Worm (Caenorhabditis elegans) whole organism, early embryonic: Measurements from ENCODE around the gene warf-1.

Experiments
- B0310.2 ChIP-seq: sonication (generic microtip); optimal IDR thresholded peaks from 2 replicates; lab custom pipeline; 2016; ENCODE audit warnings: mild to moderate bottlenecking, missing genetic modification characterization, missing compliant biosample characterization
- F13C5.2 ChIP-seq: sonication (generic microtip); optimal IDR thresholded peaks from 2 replicates; lab custom pipeline; 2017; ENCODE audit warnings: mild to moderate bottlenecking, missing genetic modification characterization, inconsistent platforms, missing compliant biosample characterization
- aly-1 ChIP-seq: sonication (generic microtip); optimal IDR thresholded peaks from 2 replicates; lab custom pipeline; 2016; ENCODE audit warnings: missing genetic modification characterization, missing compliant biosample characterization
- ama-1 ChIP-seq: fragments of 150-350 bp; optimal IDR thresholded peaks from 2 replicates; lab custom pipeline; 2014
- ceh-13 ChIP-seq: fragments of 200-800 bp; sonication (Bioruptor generic); optimal IDR thresholded peaks from 2 replicates; lab custom pipeline; 2018; ENCODE audit warnings: mild to moderate bottlenecking, missing genetic modification characterization, missing compliant biosample characterization
- ceh-36 ChIP-seq: sonication (generic microtip); optimal IDR thresholded peaks from 2 replicates; lab custom pipeline; 2016; ENCODE audit warnings: missing genetic modification characterization, inconsistent platforms, missing compliant biosample characterization
- ets-7 ChIP-seq: sonication (generic microtip); optimal IDR thresholded peaks from 2 replicates; lab custom pipeline; 2016; ENCODE audit warnings: missing genotype, missing genetic modification characterization, missing compliant biosample characterization
- flt-1 ChIP-seq: fragments of 200-800 bp; sonication (Bioruptor generic); IDR thresholded peaks from 2 replicates; pipeline ENCODE4 v1.3.6; 2022; ENCODE audit warnings: missing genetic modification characterization, missing compliant biosample characterization
- hmbx-1 ChIP-seq: sonication (generic microtip); optimal IDR thresholded peaks from 2 replicates; lab custom pipeline; 2016; ENCODE audit warnings: mild to moderate bottlenecking, missing genetic modification characterization, missing compliant biosample characterization
- hmg-4 ChIP-seq: fragments of 200-800 bp; sonication (Bioruptor generic); optimal IDR thresholded peaks from 2 replicates; lab custom pipeline; 2018; ENCODE audit warnings: mild to moderate bottlenecking, missing genetic modification characterization, missing compliant biosample characterization
- hnd-1 ChIP-seq: sonication (generic microtip); optimal IDR thresholded peaks from 2 replicates; lab custom pipeline; 2016; ENCODE audit warnings: missing genetic modification characterization, missing compliant biosample characterization
- pes-1 ChIP-seq: fragments of 200-800 bp; sonication (Bioruptor generic); IDR thresholded peaks from 2 replicates; pipeline ENCODE4 v1.3.6; 2022; ENCODE audit warnings: missing genetic modification reagents, missing genetic modification characterization, missing compliant biosample characterization
- scrt-1 ChIP-seq: fragments of 200-800 bp; sonication (Bioruptor generic); IDR thresholded peaks from 2 replicates; pipeline ENCODE4 v1.3.6; 2022; ENCODE audit warnings: missing genetic modification characterization, missing compliant biosample characterization
- sea-1 ChIP-seq: fragments of 200-800 bp; sonication (Bioruptor generic); conservative IDR thresholded peaks from 2 replicates; pipeline ENCODE4 v1.3.6; 2022; ENCODE audit warnings: missing genetic modification characterization, missing compliant biosample characterization
- tbx-11 ChIP-seq: fragments of 200-800 bp; sonication (Bioruptor generic); IDR thresholded peaks from 2 replicates; pipeline ENCODE4 v1.3.6; 2022; ENCODE audit warnings: missing genetic modification characterization, missing compliant biosample characterization
- tbx-37 ChIP-seq: fragments of 200-800 bp; sonication (Bioruptor generic); conservative IDR thresholded peaks from 2 replicates; pipeline ENCODE4 v1.3.6; 2022; ENCODE audit warnings: missing genetic modification reagents, missing genetic modification characterization, missing compliant biosample characterization
- tra-4 ChIP-seq: sonication (generic microtip); optimal IDR thresholded peaks from 2 replicates; lab custom pipeline; 2017; ENCODE audit warnings: missing genetic modification characterization, missing compliant biosample characterization

The warf-1 gene

DNA sequence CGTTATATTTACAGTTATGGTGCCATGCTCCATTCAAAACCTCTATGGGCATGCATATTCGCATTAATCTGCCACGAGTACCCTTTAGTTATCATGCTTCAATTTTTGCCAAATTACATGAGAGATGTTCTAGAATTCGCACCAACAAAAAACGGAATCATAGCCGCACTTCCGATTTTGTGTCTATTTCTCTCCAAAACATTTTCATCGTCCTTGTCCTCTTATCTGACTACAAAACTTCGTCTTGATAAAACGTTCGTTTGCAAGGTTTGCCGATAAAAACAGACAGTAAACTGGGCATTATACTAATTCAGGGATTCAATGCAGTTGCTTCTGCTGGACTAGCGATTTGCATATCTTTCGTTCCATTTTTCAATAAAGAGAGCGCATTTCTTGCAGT lies 18.6 kb downstream of the warf-1 start:
- TF ChIP-seq F13C5.2 (tag; lab: Kevin White, UChicago) (no peak), pes-1 (no peak), tbx-11 (GFP tag; lab: Robert Waterston, UW) (no peak), ama-1 (lab: Kevin White, UChicago) (no peak), hnd-1 (tag; lab: Kevin White, UChicago) (no peak), aly-1 (tag; lab: Kevin White, UChicago) (no peak), flt-1 (GFP tag; lab: Robert Waterston, UW) (no peak), hmg-4 (GFP tag; lab: Kevin White, UChicago) (no peak), B0310.2 (tag; lab: Kevin White, UChicago) (no peak), ceh-13 (GFP tag; lab: Kevin White, UChicago) (no peak), ceh-36 (no peak), sea-1 (no peak), scrt-1 (GFP tag; lab: Robert Waterston, UW) (no peak), ets-7 (tag; lab: Kevin White, UChicago) (no peak), tra-4 (no peak)

DNA sequence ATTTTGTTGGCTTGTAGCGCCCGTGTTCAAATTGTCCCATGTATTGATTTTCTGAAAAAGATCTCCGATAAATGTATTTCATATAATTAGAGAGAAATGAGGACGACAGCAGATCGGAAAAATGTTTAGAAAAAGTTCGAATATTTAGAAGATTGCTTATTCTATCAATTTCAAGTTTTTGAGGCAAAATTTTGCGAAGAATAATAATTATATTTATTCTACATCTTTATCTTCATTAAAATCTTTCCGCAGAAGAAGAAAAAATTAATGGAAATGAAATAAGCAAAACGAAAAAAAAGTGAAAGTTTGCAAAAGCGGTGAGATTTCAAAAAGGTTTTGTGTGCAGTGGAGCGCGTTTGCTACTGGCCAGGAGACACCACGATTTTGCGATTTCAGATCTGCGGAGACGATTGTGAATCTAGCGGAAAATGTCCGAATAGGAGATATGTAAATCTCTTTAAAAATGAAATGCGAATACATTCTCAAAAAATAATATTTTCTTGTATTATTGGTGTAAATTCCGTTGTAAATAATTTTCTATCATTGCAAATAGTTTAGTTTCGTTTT lies 19.7 kb downstream of the warf-1 start, which contains the start of gene nrde-4:
Gene nrde-4, minus strand, starts transcription at position 51 of the 567 bp plus-strand sequence.
- TF ChIP-seq F13C5.2 (tag; lab: Kevin White, UChicago) (peak; percentile 16), tbx-11 (GFP tag; lab: Robert Waterston, UW) (no peak), hnd-1 (tag; lab: Kevin White, UChicago) (no peak), ama-1 (lab: Kevin White, UChicago) (no peak), hmg-4 (GFP tag; lab: Kevin White, UChicago) (no peak), pes-1 (peak; percentile 49; the same call in 1 of the 2 replicates), aly-1 (tag; lab: Kevin White, UChicago) (no peak), tbx-37 (GFP tag; lab: Robert Waterston, UW) (no peak), ets-7 (tag; lab: Kevin White, UChicago) (no peak)

DNA sequence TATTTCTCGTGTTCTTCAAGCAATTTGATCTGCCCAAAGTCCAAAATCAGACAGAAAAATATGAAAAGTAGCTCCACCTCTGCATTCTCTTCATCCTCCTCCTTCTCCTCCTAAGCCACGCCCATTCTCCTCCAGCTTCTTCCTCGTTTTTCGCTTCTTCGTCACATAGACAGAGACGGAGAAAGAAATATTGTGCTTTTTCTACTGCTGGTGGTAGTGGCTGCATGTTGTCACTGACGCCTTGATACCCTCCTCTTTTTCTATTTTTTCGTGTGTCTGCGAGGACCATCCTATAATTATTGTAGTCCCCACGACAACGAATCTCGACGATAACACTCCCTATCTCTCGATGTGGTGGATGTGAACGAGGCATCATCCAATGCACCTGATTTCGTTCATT lies 24.0 kb downstream of the warf-1 start, which contains the start of gene C08G9.1:
Gene C08G9.1, plus strand, starts transcription at position 175 of the 400 bp plus-strand sequence.
- no peak for TF ChIP-seq hmbx-1 (tag; lab: Kevin White, UChicago)
- no peak for TF ChIP-seq flt-1 (GFP tag; lab: Robert Waterston, UW)
- no peak for TF ChIP-seq ceh-36
- no peak for TF ChIP-seq ceh-13 (GFP tag; lab: Kevin White, UChicago)
- no peak for TF ChIP-seq hnd-1 (tag; lab: Kevin White, UChicago)
- TF ChIP-seq ets-7 (tag; lab: Kevin White, UChicago): no peak
- TF ChIP-seq tra-4: no peak
- TF ChIP-seq sea-1: no peak
- TF ChIP-seq tbx-37 (GFP tag; lab: Robert Waterston, UW): no peak
- TF ChIP-seq scrt-1 (GFP tag; lab: Robert Waterston, UW): no peak
- TF ChIP-seq tbx-11 (GFP tag; lab: Robert Waterston, UW): no peak

DNA sequence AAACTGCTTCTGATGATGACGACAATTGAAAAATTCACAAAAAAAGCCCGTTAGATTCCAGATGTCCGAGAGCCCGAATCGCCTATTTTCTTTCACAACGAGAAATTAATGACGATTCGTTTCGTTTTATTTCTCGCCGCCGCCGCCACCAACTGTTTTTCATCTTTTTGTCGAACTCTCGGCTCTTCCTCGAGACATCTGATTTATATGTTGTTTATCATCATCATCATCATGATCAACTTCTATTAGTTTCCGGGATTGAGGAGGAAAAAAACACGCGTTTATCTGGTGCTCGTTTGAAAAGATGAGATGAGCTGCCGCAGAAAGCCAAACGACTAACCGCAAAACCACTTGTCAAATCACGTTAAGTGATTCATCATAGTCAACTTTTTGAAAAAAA lies 24.9 kb downstream of the warf-1 start:
- TF ChIP-seq tbx-11 (GFP tag; lab: Robert Waterston, UW) (no peak), scrt-1 (GFP tag; lab: Robert Waterston, UW) (no peak), ets-7 (tag; lab: Kevin White, UChicago) (no peak), B0310.2 (tag; lab: Kevin White, UChicago) (no peak), hmg-4 (GFP tag; lab: Kevin White, UChicago) (no peak), ceh-13 (GFP tag; lab: Kevin White, UChicago) (no peak), tbx-37 (GFP tag; lab: Robert Waterston, UW) (no peak), tra-4 (no peak), sea-1 (no peak), ceh-36 (no peak), pes-1 (no peak), hnd-1 (tag; lab: Kevin White, UChicago) (no peak), F13C5.2 (tag; lab: Kevin White, UChicago) (no peak), hmbx-1 (tag; lab: Kevin White, UChicago) (no peak), ama-1 (lab: Kevin White, UChicago) (no peak), aly-1 (tag; lab: Kevin White, UChicago) (no peak)

DNA sequence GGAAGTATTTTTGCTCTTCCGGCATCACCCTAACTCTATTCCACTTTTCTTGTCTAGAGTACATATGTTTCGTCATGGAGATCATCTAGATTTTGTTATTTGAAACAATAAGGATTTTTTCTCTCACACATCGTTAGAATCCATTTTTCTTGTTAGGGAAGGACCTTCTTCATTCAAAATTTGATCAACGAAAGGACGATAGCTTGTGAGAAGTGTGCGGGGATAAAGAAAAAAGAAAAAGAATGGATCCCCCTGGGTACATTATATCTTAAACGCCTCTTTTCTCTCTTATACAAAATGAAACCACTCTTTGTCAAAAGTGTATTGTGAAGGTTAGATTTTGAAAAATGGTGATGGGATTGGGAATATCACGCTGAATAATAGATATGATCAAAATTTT lies 27.0 kb downstream of the warf-1 start:
- TF ChIP-seq B0310.2 (tag; lab: Kevin White, UChicago): no peak
- no peak for TF ChIP-seq hmbx-1 (tag; lab: Kevin White, UChicago)
- TF ChIP-seq hnd-1 (tag; lab: Kevin White, UChicago): no peak
- TF ChIP-seq flt-1 (GFP tag; lab: Robert Waterston, UW): no peak
- no peak for TF ChIP-seq hmg-4 (GFP tag; lab: Kevin White, UChicago)
- TF ChIP-seq aly-1 (tag; lab: Kevin White, UChicago): no peak
- no peak for TF ChIP-seq F13C5.2 (tag; lab: Kevin White, UChicago)
- no peak for TF ChIP-seq tra-4
- TF ChIP-seq tbx-11 (GFP tag; lab: Robert Waterston, UW): no peak
- TF ChIP-seq pes-1: no peak

DNA sequence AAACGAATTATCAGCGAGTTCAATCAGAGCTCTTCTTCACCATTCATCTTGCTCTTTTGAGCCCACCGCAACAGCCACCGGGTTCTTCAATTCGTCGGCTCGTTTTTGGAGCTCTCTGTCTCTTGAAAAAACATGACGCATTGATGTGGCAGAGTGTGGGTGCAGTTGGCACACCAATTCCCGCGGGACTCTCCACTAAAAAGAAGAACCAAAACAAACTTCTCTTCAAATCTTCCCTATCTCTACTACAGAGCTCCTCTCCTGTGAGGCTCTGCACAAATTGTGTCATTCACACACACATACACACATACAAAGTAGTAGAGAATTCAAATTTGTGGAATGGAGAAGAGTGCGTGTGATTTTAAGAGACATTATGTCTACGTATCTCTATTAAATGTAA lies 28.4 kb downstream of the warf-1 start:
- TF ChIP-seq hmbx-1 (tag; lab: Kevin White, UChicago): no peak
- no peak for TF ChIP-seq hmg-4 (GFP tag; lab: Kevin White, UChicago)
- TF ChIP-seq tra-4: no peak
- no peak for TF ChIP-seq scrt-1 (GFP tag; lab: Robert Waterston, UW)
- no peak for TF ChIP-seq B0310.2 (tag; lab: Kevin White, UChicago)

DNA sequence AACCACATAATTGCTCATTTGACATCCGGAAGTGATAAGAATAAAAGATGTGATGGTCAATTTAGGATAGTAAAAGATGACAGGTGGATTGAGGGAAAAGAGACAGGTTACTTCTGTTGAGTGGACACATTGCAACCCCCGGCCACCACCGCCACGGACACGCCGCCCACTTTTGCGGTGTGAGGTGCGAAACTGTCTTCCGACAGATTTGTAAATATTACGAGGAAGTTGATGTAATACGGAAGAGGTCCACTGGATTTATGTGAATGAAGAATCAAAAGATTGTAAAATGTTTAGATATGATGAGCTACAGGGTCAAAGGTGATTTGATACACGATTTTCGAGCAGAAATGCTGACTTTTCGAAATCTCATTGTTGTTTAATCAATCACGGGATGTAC lies 38.3 kb downstream of the warf-1 start, which contains the start of gene C08G9.2:
Gene C08G9.2, minus strand, starts transcription at position 101 of the 400 bp plus-strand sequence.
- TF ChIP-seq ama-1 (lab: Kevin White, UChicago): no peak
- no peak for TF ChIP-seq tra-4
- no peak for TF ChIP-seq tbx-11 (GFP tag; lab: Robert Waterston, UW)
- TF ChIP-seq ceh-13 (GFP tag; lab: Kevin White, UChicago): no peak
- TF ChIP-seq pes-1: no peak
- TF ChIP-seq F13C5.2 (tag; lab: Kevin White, UChicago): no peak
- no peak for TF ChIP-seq sea-1
- TF ChIP-seq flt-1 (GFP tag; lab: Robert Waterston, UW): no peak
- no peak for TF ChIP-seq tbx-37 (GFP tag; lab: Robert Waterston, UW)
- no peak for TF ChIP-seq aly-1 (tag; lab: Kevin White, UChicago)
- TF ChIP-seq hmbx-1 (tag; lab: Kevin White, UChicago): no peak
- TF ChIP-seq hmg-4 (GFP tag; lab: Kevin White, UChicago): no peak
- TF ChIP-seq hnd-1 (tag; lab: Kevin White, UChicago): no peak
- no peak for TF ChIP-seq B0310.2 (tag; lab: Kevin White, UChicago)
- no peak for TF ChIP-seq ets-7 (tag; lab: Kevin White, UChicago)
- TF ChIP-seq ceh-36: no peak
